Fruit fly (Drosophila melanogaster): ENCODE results near the gene CG6833.

The CG6833 gene

DNA sequence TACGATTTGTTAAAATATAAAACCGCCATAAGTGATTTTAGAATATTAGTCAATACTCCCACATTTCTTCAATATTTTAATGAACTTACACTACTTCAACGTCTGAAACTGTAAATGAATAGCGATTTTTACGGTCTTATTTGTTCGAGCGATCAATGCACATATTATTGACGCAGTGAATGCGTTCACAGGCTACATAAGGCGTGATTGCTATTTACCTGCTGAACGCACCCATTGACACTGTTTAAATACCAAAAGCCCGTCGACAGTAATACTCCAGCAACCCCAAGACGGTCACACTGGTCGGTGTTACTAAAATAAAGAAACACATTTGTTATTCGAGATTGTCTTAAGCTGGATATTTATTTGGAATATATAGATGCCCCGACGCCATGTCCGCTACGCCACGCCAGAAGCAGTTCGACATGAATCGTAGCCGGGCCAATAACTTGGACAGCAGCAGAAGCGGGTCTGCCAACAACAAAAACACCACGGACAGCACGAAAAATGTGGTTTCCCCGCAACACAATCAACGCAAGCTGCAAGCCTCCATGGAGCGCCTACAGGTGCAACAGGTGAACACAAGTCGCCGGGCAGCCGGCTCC is at the start of gene CG6833 (continued):
- TF ChIP-seq croc (GFP tag; conservative IDR thresholded peaks at IDR 0.05) (peak; percentile 53; the same call in 2 of the 3 replicates), sima (GFP tag; optimal IDR thresholded peaks at IDR 0.05) (peak; percentile 0), Asciz (GFP tag; optimal IDR thresholded peaks at IDR 0.05) (no peak), CG8359 (GFP tag; optimal IDR thresholded peaks at IDR 0.05; ENCODE audit: borderline replicate concordance) (no peak), stwl (tag; optimal IDR thresholded peaks at IDR 0.05) (peak; percentile 40), br (optimal IDR thresholded peaks at IDR 0.05) (no peak), nau (GFP tag; optimal IDR thresholded peaks at IDR 0.05) (no peak), gsb (GFP tag; IDR thresholded peaks at IDR 0.05) (peak; percentile 69), ara (GFP tag; IDR thresholded peaks at IDR 0.05) (peak; percentile 61; the same call in 1 of the 2 replicates), CG34376 (GFP tag; optimal IDR thresholded peaks at IDR 0.05) (peak; percentile 5), bowl (GFP tag; IDR thresholded peaks at IDR 0.05) (0 out of 2 replicates have a peak, but pooled peaks have one; percentile 44), CG12071 (GFP tag; optimal IDR thresholded peaks at IDR 0.05) (peak; percentile 57), CG10274 (GFP tag; optimal IDR thresholded peaks at IDR 0.05) (peak; percentile 6), bcd (GFP tag; optimal IDR thresholded peaks at IDR 0.05) (peak; percentile 70), dmrt11E (tag; optimal IDR thresholded peaks at IDR 0.05) (peak; percentile 27), H15 (GFP tag; IDR thresholded peaks at IDR 0.05) (peak; percentile 76), slbo (GFP tag; IDR thresholded peaks at IDR 0.05) (peak; percentile 94), Tbp (GFP tag; optimal IDR thresholded peaks at IDR 0.05) (no peak), GATAe (GFP tag; conservative IDR thresholded peaks at IDR 0.05) (no peak; the same call in 1 of the 2 replicates), CG17359 (tag; optimal IDR thresholded peaks at IDR 0.05) (peak; percentile 55), YL-1 (GFP tag; optimal IDR thresholded peaks at IDR 0.05) (peak; percentile 7), E2f1 (GFP tag; IDR thresholded peaks at IDR 0.05) (peak; percentile 74), BEAF-32 (GFP tag; optimal IDR thresholded peaks at IDR 0.05) (peak; percentile 32), Ets65A (GFP tag) (peak; percentile 99), Bteb2 (GFP tag; optimal IDR thresholded peaks at IDR 0.05) (no peak), gem (tag; optimal IDR thresholded peaks at IDR 0.05) (peak; percentile 64), CG14441 (GFP tag; IDR thresholded peaks at IDR 0.05) (peak; percentile 84), amos (GFP tag; IDR thresholded peaks at IDR 0.05; ENCODE audit: partially characterized antibody) (no peak), CG30403 (GFP tag; optimal IDR thresholded peaks at IDR 0.05) (peak; percentile 76), dimm (GFP tag; IDR thresholded peaks at IDR 0.05) (no peak), NK7.1 (GFP tag; optimal IDR thresholded peaks at IDR 0.05) (peak; percentile 78), Blimp-1 (GFP tag; optimal IDR thresholded peaks at IDR 0.05) (peak; percentile 56), D19B (GFP tag; optimal IDR thresholded peaks at IDR 0.05) (no peak), HLH3B (GFP tag; IDR thresholded peaks at IDR 0.05) (peak; percentile 68), so (GFP tag; IDR thresholded peaks at IDR 0.05) (peak; percentile 71; the same call in 1 of the 3 replicates), CG30020 (tag; optimal IDR thresholded peaks at IDR 0.05) (peak; percentile 61), CG2129 (GFP tag; IDR thresholded peaks at IDR 0.05; ENCODE audit: partially characterized antibody) (no peak), CG11723 (GFP tag; optimal IDR thresholded peaks at IDR 0.05) (no peak), CG3163 (GFP tag; optimal IDR thresholded peaks at IDR 0.05) (peak; percentile 51), grau (tag; optimal IDR thresholded peaks at IDR 0.05) (peak; percentile 59), cg (GFP tag; optimal IDR thresholded peaks at IDR 0.05) (no peak), Dfd (GFP tag; optimal IDR thresholded peaks at IDR 0.05) (no peak), Med (GFP tag) (peak; percentile 96), az2 (GFP tag; optimal IDR thresholded peaks at IDR 0.05) (peak; percentile 68), CG15514 (GFP tag; optimal IDR thresholded peaks at IDR 0.05) (peak; percentile 69), vvl (GFP tag; IDR thresholded peaks at IDR 0.05) (peak; percentile 91), Side (GFP tag; optimal IDR thresholded peaks at IDR 0.05) (peak; percentile 74), CG9215 (GFP tag; IDR thresholded peaks at IDR 0.05) (peak; percentile 68), CG17802 (tag; optimal IDR thresholded peaks at IDR 0.05) (peak; percentile 61), CG12219 (GFP tag; optimal IDR thresholded peaks at IDR 0.05) (no peak)

Measured in whole organism, embryonic.